Fruit fly (Drosophila melanogaster) whole organism, embryonic: Measurements from ENCODE around the gene Kaz-m1.

ENCODE experiments used
- CG1024 ChIP-seq: fragments of 200-800 bp; sonication (Bioruptor generic); IDR thresholded peaks from 2 replicates; pipeline ENCODE4 v1.3.6; 2022; ENCODE audit warnings: missing biosample characterization, missing genetic modification characterization
- CG14965 ChIP-seq: fragments of 200-800 bp; sonication (Bioruptor generic); optimal IDR thresholded peaks from 2 replicates; lab custom pipeline; 2016; ENCODE audit warnings: missing biosample characterization, missing genetic modification characterization, borderline replicate concordance
- CG15479 ChIP-seq: fragments of 200-800 bp; sonication (Bioruptor generic); optimal IDR thresholded peaks from 3 replicates; lab custom pipeline; 2019; ENCODE audit warnings: missing biosample characterization, mild to moderate bottlenecking, missing genetic modification characterization, moderate library complexity
- CG4730 ChIP-seq: fragments of 200-800 bp; sonication (Bioruptor generic); IDR thresholded peaks from 2 replicates; pipeline ENCODE4 v1.3.6; 2022; ENCODE audit warnings: missing biosample characterization, missing genetic modification characterization
- CG4854 ChIP-seq: fragments of 200-800 bp; sonication (Bioruptor generic); optimal IDR thresholded peaks from 2 replicates; lab custom pipeline; 2016; ENCODE audit warnings: missing biosample characterization, missing genetic modification characterization, inconsistent platforms
- CG6272 ChIP-seq: fragments of 200-800 bp; sonication (Bioruptor generic); IDR thresholded peaks from 2 replicates; pipeline ENCODE4 v1.3.6; 2022; ENCODE audit warnings: missing biosample characterization, missing genetic modification characterization
- CG8089 ChIP-seq: fragments of 200-800 bp; sonication (Bioruptor generic); optimal IDR thresholded peaks from 3 replicates; lab custom pipeline; 2016; ENCODE audit warnings: missing biosample characterization, missing genetic modification characterization
- CG8924 ChIP-seq: fragments of 200-800 bp; optimal IDR thresholded peaks from 3 replicates; lab custom pipeline; 2019; ENCODE audit warnings: missing biosample characterization, mild to moderate bottlenecking, missing genetic modification characterization, moderate library complexity
- CHES-1-like ChIP-seq: fragments of 200-800 bp; sonication (Bioruptor generic); optimal IDR thresholded peaks from 2 replicates; lab custom pipeline; 2016; ENCODE audit warnings: missing biosample characterization, missing genetic modification characterization
- dm ChIP-seq: fragments of 200-800 bp; sonication (Bioruptor generic); optimal IDR thresholded peaks from 3 replicates; lab custom pipeline; 2016; ENCODE audit warnings: missing biosample characterization, missing genetic modification characterization
- ems ChIP-seq: fragments of 200-800 bp; sonication (Bioruptor generic); optimal IDR thresholded peaks from 3 replicates; lab custom pipeline; 2016; ENCODE audit warnings: missing biosample characterization, missing genetic modification characterization
- h ChIP-seq: fragments of >200 bp; optimal IDR thresholded peaks from 2 replicates; lab custom pipeline; 2017
- ken ChIP-seq: fragments of 200-800 bp; sonication (Bioruptor generic); IDR thresholded peaks from 3 replicates; pipeline ENCODE4 v1.3.6; 2022; ENCODE audit warnings: missing biosample characterization, missing genetic modification characterization

DNA sequence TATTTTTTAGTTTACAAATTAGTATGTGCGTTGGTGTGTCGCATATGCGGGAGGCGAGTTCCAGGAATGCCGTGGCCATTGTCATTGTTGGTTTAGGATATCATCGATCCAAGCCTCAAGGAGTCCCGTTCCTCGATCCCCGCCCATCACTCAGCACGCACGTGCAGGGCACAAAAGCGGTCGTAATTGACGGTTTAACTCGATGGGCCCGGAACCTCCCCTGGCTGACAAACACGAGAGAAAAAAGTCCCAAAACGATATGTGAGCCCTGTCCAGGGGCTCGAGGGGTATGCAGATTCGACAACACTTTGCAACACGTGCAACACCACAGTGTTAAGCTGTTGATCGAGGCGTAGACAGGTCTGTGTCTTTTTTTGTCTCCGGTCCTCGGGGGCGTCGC lies 13.4 kb downstream of the Kaz-m1 start:
- TF ChIP-seq dm (peak; percentile 29), CHES-1-like (GFP tag; lab: Kevin White, UChicago) (no peak), CG4730 (no peak), CG6272 (GFP tag; lab: Robert Waterston, UW) (no peak), CG14965 (GFP tag; lab: Kevin White, UChicago) (no peak), CG4854 (GFP tag; lab: Kevin White, UChicago) (no peak), h (no peak), CG8924 (tag; lab: Kevin White, UChicago) (no peak), CG1024 (GFP tag; lab: Robert Waterston, UW) (no peak), CG8089 (GFP tag; lab: Kevin White, UChicago) (no peak), ems (no peak), CG15479 (peak; percentile 35), ken (GFP tag; lab: Robert Waterston, UW) (no peak)
